Fruit fly (Drosophila melanogaster): ENCODE data around the gene CG8833.

Gene CG8833

dm6 chr3L:13939151-13939499 lies 10.3 kb upstream of the CG8833 start, which contains the start of gene CG32137:
Gene CG32137 (plus strand): TSS chr3L:13939250.
- no peak for TF ChIP-seq h (optimal IDR thresholded peaks at IDR 0.05)
- TF ChIP-seq Sin3A (optimal IDR thresholded peaks at IDR 0.05) = no peak
- TF ChIP-seq Myc (optimal IDR thresholded peaks at IDR 0.05) = no peak
- no peak for TF ChIP-seq insv (optimal IDR thresholded peaks at IDR 0.05)
- no peak for TF ChIP-seq psq (optimal IDR thresholded peaks at IDR 0.05)
- TF ChIP-seq ttk (optimal IDR thresholded peaks at IDR 0.05) = no peak

dm6 chr3L:13938470-13939150 lies 9.8 kb upstream of the CG8833 start:
- TF ChIP-seq Sin3A (optimal IDR thresholded peaks at IDR 0.05) = no peak

DNA sequence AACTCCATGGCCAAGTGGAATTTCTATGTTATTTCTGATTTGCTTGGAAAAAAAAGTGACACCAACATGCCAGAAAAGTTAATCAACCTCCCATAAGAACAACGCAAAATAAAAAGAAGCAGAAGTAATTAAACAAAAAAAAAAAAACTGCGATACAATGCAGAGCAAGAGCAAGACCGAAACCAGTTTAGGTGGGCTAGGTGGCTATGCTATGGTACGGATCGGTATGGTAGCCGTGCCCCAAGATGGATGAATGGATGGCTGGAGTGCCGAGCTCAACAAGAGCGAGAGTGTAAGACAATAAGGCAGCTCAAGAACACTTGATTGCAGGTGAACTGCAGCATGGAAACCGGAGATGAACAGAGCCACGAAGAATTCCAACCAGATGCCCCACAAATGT lies 8.0 kb upstream of the CG8833 start:
- no peak for TF ChIP-seq Sin3A (optimal IDR thresholded peaks at IDR 0.05)
- TF ChIP-seq h (optimal IDR thresholded peaks at IDR 0.05) = no peak
- TF ChIP-seq psq (optimal IDR thresholded peaks at IDR 0.05) = no peak
- TF ChIP-seq Myc (optimal IDR thresholded peaks at IDR 0.05) = no peak
- no peak for TF ChIP-seq ttk (optimal IDR thresholded peaks at IDR 0.05)
- no peak for TF ChIP-seq insv (optimal IDR thresholded peaks at IDR 0.05)

- TF ChIP-seq ttk (optimal IDR thresholded peaks at IDR 0.05) (no peak), h (optimal IDR thresholded peaks at IDR 0.05) (no peak), insv (optimal IDR thresholded peaks at IDR 0.05) (no peak), Myc (optimal IDR thresholded peaks at IDR 0.05) (no peak), psq (optimal IDR thresholded peaks at IDR 0.05) (no peak), Sin3A (optimal IDR thresholded peaks at IDR 0.05) (no peak)
Observed at dm6 chr3L:13934902-13935301, 6.1 kb upstream of the CG8833 start.

DNA sequence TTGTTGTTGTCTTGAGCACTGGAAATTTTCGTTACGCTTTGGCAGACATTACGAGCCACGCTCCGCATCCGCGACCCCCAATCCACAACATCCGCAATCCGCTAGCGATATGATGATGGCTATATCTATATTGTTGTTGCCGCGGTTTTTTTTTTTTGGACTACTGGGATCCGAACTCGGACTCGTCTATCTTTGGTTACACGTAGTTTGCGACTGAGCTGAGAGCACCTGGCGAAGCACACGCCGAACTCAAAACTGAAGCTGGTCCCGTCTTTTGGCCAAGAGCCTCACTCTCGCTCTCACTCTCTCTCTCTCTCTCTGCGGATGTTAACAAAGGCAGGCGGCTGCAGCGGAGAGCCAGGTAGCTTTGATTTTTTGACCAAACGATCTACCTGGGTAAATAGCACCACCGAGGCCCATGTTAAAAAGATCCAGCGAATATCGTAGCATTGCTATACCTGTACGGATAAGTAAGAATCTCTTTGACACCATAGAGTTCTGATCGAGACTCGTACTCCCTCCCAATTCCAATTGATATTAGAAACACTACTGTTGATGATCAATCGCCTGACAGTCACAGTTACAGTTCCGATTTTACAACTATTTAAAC lies 3.6 kb downstream of the CG8833 start, which contains the start of gene Rgl:
Gene Rgl (minus strand): TSS at position 219 of the 610 bp plus-strand sequence.
- TF ChIP-seq Myc (optimal IDR thresholded peaks at IDR 0.05) (no peak), h (optimal IDR thresholded peaks at IDR 0.05) (no peak), insv (optimal IDR thresholded peaks at IDR 0.05) (no peak), ttk (optimal IDR thresholded peaks at IDR 0.05) (no peak), Sin3A (optimal IDR thresholded peaks at IDR 0.05) (no peak), psq (optimal IDR thresholded peaks at IDR 0.05) (no peak)

- TF ChIP-seq insv (optimal IDR thresholded peaks at IDR 0.05) (no peak), psq (optimal IDR thresholded peaks at IDR 0.05) (no peak), Sin3A (optimal IDR thresholded peaks at IDR 0.05) (no peak), Myc (optimal IDR thresholded peaks at IDR 0.05) (no peak), ttk (optimal IDR thresholded peaks at IDR 0.05) (no peak), h (optimal IDR thresholded peaks at IDR 0.05) (no peak)
Observed at dm6 chr3L:13924646-13925045, 4.2 kb downstream of the CG8833 start.

DNA sequence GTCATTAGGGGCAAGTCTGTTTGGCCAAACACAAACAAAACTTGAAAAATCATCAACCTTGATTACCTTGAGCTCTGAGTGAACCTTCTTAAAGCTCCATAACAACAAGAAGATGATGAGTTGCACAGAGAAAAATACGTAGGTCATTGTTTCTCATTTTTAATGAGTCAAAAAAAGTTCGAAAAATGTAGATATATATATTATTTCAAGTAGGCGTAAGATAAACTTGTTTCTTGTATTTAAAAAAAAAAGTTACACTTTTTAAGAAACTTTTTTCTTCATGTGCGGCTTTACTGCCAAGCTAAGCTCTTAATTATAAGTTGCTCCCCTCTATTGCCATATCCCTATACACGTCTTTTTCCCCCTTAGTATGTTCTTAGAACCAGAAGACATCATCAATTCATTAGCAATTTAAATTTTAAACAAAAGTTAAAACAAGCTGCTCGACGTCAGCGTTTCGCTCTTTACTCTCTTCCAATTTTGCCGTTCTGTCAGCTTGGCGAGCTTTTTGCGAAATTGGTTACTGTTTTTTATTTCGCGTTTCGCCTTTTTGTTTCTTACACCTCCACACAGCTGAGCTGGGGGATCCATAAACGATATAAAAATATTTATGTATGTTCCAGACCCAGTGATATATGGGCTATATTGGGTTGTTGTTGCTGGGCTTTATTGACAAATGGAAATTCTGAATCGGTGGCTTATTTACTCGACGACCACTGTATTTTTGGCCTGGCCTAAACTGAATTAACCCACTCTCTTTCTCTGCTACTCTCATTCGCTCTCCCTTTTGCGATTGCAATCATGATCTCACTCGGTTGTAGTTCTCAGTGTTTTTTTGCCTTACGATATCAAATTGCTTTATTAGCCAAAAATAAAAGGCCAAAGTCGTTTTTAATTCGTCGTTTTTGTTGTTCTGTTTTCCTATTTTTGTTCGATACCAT lies 5.2 kb downstream of the CG8833 start:
- TF ChIP-seq insv (optimal IDR thresholded peaks at IDR 0.05) (no peak), Sin3A (optimal IDR thresholded peaks at IDR 0.05) (no peak), Myc (optimal IDR thresholded peaks at IDR 0.05) (no peak), h (optimal IDR thresholded peaks at IDR 0.05) (no peak), ttk (optimal IDR thresholded peaks at IDR 0.05) (no peak)

DNA sequence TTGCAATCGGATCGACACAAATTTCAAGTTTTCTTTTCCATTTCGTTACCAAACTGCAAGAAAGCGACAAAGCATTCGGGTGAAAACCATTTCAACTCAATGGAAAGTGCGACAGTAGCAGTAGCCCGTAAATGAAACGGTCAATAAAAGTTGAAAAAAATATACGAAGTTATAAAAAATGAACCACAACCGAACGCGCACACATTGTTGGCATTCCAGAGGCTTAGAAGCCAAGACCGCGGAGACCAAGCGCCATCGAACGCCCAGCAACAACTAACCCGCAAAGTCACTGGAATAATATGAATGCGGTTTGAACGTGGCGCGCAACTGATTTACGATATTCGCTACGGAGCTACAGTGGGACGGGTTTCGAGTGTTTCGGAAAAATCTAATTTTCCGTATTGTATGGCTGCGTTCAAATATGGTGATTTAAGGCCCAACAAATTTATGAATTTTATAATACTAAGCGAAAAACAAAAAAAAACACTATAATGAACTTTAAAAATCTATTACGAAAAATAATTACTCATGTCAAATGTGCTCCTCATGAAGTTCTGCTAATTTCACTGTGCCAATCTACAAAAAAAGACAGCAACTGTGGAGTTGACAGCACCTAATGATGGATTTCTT lies 6.7 kb downstream of the CG8833 start:
- no peak for TF ChIP-seq ttk (optimal IDR thresholded peaks at IDR 0.05)
- TF ChIP-seq Sin3A (optimal IDR thresholded peaks at IDR 0.05) = no peak
- TF ChIP-seq insv (optimal IDR thresholded peaks at IDR 0.05) = no peak
- TF ChIP-seq psq (optimal IDR thresholded peaks at IDR 0.05) = no peak
- TF ChIP-seq h (optimal IDR thresholded peaks at IDR 0.05) = no peak
- no peak for TF ChIP-seq Myc (optimal IDR thresholded peaks at IDR 0.05)

dm6 chr3L:13920632-13920981 lies 8.2 kb downstream of the CG8833 start:
- no peak for TF ChIP-seq ttk (optimal IDR thresholded peaks at IDR 0.05)
- no peak for TF ChIP-seq Myc (optimal IDR thresholded peaks at IDR 0.05)
- no peak for TF ChIP-seq h (optimal IDR thresholded peaks at IDR 0.05)
- TF ChIP-seq Sin3A (optimal IDR thresholded peaks at IDR 0.05) = no peak
- no peak for TF ChIP-seq insv (optimal IDR thresholded peaks at IDR 0.05)

- TF ChIP-seq insv (optimal IDR thresholded peaks at IDR 0.05) (no peak), Sin3A (optimal IDR thresholded peaks at IDR 0.05) (no peak), psq (optimal IDR thresholded peaks at IDR 0.05) (no peak), ttk (optimal IDR thresholded peaks at IDR 0.05) (no peak), Myc (optimal IDR thresholded peaks at IDR 0.05) (no peak), h (optimal IDR thresholded peaks at IDR 0.05) (no peak)
Observed at dm6 chr3L:13919794-13920631, 8.8 kb downstream of the CG8833 start.

dm6 chr3L:13918774-13919173 lies 10.0 kb downstream of the CG8833 start:
- TF ChIP-seq ttk (optimal IDR thresholded peaks at IDR 0.05) (no peak), h (optimal IDR thresholded peaks at IDR 0.05) (no peak)
